Worm (Caenorhabditis elegans) whole organism, L1 larva: ENCODE measurements around the gene vha-19.

Experiments
- hlh-4 ChIP-seq: sonication (generic microtip); optimal IDR thresholded peaks from 2 replicates; lab custom pipeline; 2016; ENCODE audit warnings: mild to moderate bottlenecking, missing genetic modification characterization, missing compliant biosample characterization
- nhr-76 ChIP-seq: sonication (generic microtip); optimal IDR thresholded peaks from 2 replicates; lab custom pipeline; 2017; ENCODE audit warnings: missing biosample characterization, missing genetic modification characterization
- nhr-77 ChIP-seq: fragments of 150-350 bp; optimal IDR thresholded peaks from 2 replicates; lab custom pipeline; 2014; ENCODE audit warnings: missing biosample characterization, missing genetic modification characterization
- pqm-1 ChIP-seq: sonication (generic microtip); optimal IDR thresholded peaks from 3 replicates; lab custom pipeline; 2017; ENCODE audit warnings: missing biosample characterization, missing genetic modification characterization
- rnt-1 ChIP-seq: sonication (generic microtip); optimal IDR thresholded peaks from 2 replicates; lab custom pipeline; 2016; ENCODE audit warnings: mild to moderate bottlenecking, missing genetic modification characterization, moderate library complexity, missing compliant biosample characterization
- unc-98 ChIP-seq: fragments of 200-800 bp; sonication (Bioruptor generic); IDR thresholded peaks from 2 replicates; pipeline ENCODE4 v1.3.6; 2022; ENCODE audit warnings: missing genetic modification characterization, missing compliant biosample characterization

DNA sequence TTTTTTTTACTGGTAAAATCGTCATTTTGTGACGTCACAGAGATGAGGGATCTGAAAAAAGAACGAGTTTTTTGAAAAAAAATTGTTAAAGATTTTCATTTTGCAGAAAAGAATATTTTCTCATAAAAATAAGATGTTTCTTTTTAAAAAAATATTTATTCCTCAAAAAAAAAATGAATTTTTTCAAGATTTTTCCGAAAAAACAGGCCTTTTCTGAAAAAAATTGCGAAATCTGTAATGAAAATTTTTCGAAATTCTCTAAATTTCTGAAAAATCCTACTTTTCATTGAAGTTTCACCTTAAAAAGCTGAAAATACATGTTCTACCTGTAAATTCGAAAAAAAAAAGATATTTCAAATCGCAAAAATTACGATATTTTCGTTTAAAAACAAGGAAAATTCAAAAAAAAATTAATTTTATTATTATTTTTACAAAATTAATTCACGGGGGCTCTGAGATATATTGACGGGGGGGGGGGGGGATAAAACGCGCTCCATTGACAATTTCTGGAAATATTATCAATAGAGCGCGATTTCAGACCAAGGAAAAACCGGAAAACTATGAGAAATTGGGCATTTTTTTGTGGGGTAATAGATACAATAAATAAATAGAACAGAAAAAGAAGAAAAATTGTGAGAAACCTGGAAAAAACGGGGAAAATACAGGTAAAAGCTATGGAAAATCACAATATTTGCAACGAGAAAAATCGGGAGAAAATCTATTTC lies 9.2 kb downstream of the vha-19 start, which contains the start of gene otub-4:
- TF ChIP-seq unc-98, result no peak
- no peak for TF ChIP-seq pqm-1 (tag; lab: Kevin White, UChicago)
- TF ChIP-seq nhr-77 (tag; lab: Kevin White, UChicago), result no peak
- TF ChIP-seq nhr-76 (tag; lab: Kevin White, UChicago), result no peak
- no peak for TF ChIP-seq rnt-1 (tag; lab: Kevin White, UChicago)
- no peak for TF ChIP-seq hlh-4 (tag; lab: Kevin White, UChicago)
